Fruit fly (Drosophila melanogaster): ENCODE measurements around the gene CG33493.

The CG33493 gene

DNA sequence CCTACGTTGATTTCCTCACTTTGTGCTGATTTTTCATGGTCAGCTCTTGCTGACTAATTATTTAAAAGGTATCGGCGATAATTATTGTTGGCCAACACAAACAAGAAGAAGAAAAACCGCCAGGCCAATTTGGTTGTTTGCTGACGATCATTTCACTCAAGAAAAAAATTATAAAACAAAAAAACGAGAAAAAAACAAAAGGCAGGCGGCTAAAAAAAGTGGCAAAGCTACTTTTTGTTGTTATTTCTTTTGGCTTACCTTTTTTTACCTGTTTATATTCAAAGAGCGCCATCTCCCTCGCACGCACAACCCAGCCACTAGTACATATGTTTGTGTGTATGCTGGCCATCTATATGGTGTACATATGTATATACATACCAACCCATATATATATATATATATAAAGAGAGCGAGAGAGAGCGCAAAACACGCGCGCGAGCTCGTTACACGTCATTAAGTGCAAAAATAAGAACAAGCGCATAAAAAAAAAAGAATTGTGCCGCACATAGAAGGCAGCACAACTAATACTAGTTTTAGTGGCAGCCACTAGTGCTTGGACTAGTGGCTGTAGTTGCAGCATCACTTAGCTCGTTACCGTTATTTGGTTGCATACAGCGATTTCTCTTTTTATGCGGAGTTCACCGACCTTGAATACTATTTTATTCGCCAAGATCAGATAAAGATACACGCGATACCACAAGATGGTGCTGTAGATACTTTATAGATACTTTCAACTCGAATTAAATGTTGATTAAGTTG lies 17.2 kb downstream of the CG33493 start (continued):
- TF ChIP-seq sd (tag; optimal IDR thresholded peaks at IDR 0.05) (peak; percentile 12), CG10366 (GFP tag; IDR thresholded peaks at IDR 0.05) (no peak), cg (GFP tag; optimal IDR thresholded peaks at IDR 0.05) (peak; percentile 35)

DNA sequence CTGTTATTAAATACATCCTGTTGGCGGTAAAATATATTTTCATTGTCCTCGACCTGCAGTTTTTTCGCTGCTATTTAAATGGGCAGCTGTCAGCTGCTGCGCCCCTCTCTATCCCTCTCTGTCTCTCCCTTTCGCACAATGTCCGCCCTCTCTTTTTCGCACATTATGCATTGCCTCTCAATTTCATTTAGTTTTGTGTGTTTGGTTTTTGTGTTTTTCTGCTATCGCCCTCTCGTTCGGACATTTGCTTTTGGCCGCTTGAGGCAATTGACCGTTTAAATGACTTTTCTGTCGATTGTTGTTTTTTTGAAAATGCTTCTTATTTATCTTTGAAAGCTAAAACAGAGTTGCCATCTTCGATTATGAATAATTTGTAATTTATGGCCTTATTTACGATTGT lies 18.0 kb downstream of the CG33493 start:
- TF ChIP-seq CG1832 (GFP tag; optimal IDR thresholded peaks at IDR 0.05) (peak; percentile 54), CG10565 (GFP tag; optimal IDR thresholded peaks at IDR 0.05) (no peak), Trl (optimal IDR thresholded peaks at IDR 0.05) (peak in 1 of 2 experiments; percentile 0), Trl (GFP tag; optimal IDR thresholded peaks at IDR 0.05) (no peak), CG2199 (GFP tag; IDR thresholded peaks at IDR 0.05) (peak; percentile 73; the same call in 1 of the 3 replicates), vvl (GFP tag; IDR thresholded peaks at IDR 0.05) (peak; percentile 19; the same call in 1 of the 2 replicates), tll (GFP tag; optimal IDR thresholded peaks at IDR 0.05) (peak in 1 of 2 experiments; percentile 57), corto (GFP tag; optimal IDR thresholded peaks at IDR 0.05) (no peak), lmd (GFP tag; IDR thresholded peaks at IDR 0.05) (no peak), da (GFP tag; optimal IDR thresholded peaks at IDR 0.05) (peak; percentile 3), H2.0 (GFP tag; IDR thresholded peaks at IDR 0.05) (0 out of 2 replicates have a peak, but pooled peaks have one; percentile 16), chinmo (GFP tag; IDR thresholded peaks at IDR 0.05; ENCODE audit: partially characterized antibody) (peak; percentile 69; the same call in 1 of the 4 replicates), ara (GFP tag; IDR thresholded peaks at IDR 0.05) (no peak), Blimp-1 (GFP tag; optimal IDR thresholded peaks at IDR 0.05) (peak; percentile 10), CG5953 (GFP tag; IDR thresholded peaks at IDR 0.05) (no peak)

DNA sequence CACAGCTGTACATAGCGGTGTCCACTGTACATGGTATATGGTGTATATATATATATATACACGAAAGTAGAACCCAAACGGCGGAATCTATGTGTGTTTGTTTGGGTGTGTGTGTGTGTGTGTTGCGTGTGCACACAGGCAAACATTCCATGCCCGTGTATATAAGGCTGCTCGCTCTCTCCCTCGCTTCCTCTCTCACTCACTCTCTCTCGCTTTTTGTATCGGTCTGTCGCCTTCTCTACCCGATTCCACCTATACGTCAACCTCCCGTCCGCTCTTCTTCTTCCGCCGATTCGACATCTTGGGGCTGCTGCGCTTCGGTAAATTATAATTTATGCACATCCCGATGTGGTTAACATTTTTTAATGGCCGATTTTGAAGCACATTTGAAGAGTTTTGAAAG lies 18.8 kb downstream of the CG33493 start:
- no peak for TF ChIP-seq CG2202 (tag; optimal IDR thresholded peaks at IDR 0.05)
- TF ChIP-seq lov (optimal IDR thresholded peaks at IDR 0.05): no peak
- no peak for TF ChIP-seq lov (GFP tag; IDR thresholded peaks at IDR 0.05)
- no peak for TF ChIP-seq CG14441 (GFP tag; IDR thresholded peaks at IDR 0.05)
- no peak for TF ChIP-seq Jarid2 (GFP tag; optimal IDR thresholded peaks at IDR 0.05)
- TF ChIP-seq CG14710 (tag; optimal IDR thresholded peaks at IDR 0.05): no peak
- no peak for TF ChIP-seq CG8478 (optimal IDR thresholded peaks at IDR 0.05)
- no peak for TF ChIP-seq sim (GFP tag; IDR thresholded peaks at IDR 0.05)
- no peak for TF ChIP-seq CG8388 (GFP tag; optimal IDR thresholded peaks at IDR 0.05)
- TF ChIP-seq schlank (tag; optimal IDR thresholded peaks at IDR 0.05): no peak
- no peak for TF ChIP-seq CG15601 (tag; optimal IDR thresholded peaks at IDR 0.05)
- no peak for TF ChIP-seq ftz-f1 (GFP tag; optimal IDR thresholded peaks at IDR 0.05)
- TF ChIP-seq Hmx (GFP tag; optimal IDR thresholded peaks at IDR 0.05): no peak
- TF ChIP-seq Meics (GFP tag; optimal IDR thresholded peaks at IDR 0.05): no peak
- TF ChIP-seq mirr (GFP tag; optimal IDR thresholded peaks at IDR 0.05): no peak
- TF ChIP-seq CG4404 (GFP tag; IDR thresholded peaks at IDR 0.05): no peak
- no peak for TF ChIP-seq vfl (GFP tag; optimal IDR thresholded peaks at IDR 0.05)
- TF ChIP-seq CG12071 (GFP tag; optimal IDR thresholded peaks at IDR 0.05): no peak
- TF ChIP-seq Sox102F (GFP tag; optimal IDR thresholded peaks at IDR 0.05): no peak
- no peak for TF ChIP-seq Oli (tag; optimal IDR thresholded peaks at IDR 0.05)
- TF ChIP-seq sob (GFP tag; IDR thresholded peaks at IDR 0.05): no peak
- no peak for TF ChIP-seq Ets97D (GFP tag; optimal IDR thresholded peaks at IDR 0.05)
- no peak for TF ChIP-seq lola (GFP tag; optimal IDR thresholded peaks at IDR 0.05)
- no peak for TF ChIP-seq CG10366 (GFP tag; IDR thresholded peaks at IDR 0.05)
- TF ChIP-seq CG13123 (GFP tag; optimal IDR thresholded peaks at IDR 0.05): no peak
- TF ChIP-seq so (GFP tag; IDR thresholded peaks at IDR 0.05): no peak
- TF ChIP-seq CG10462 (GFP tag; optimal IDR thresholded peaks at IDR 0.05): no peak
- TF ChIP-seq pum (GFP tag; optimal IDR thresholded peaks at IDR 0.05): no peak
- no peak for TF ChIP-seq BtbVII (GFP tag; optimal IDR thresholded peaks at IDR 0.05)
- TF ChIP-seq ci (GFP tag; IDR thresholded peaks at IDR 0.05): no peak
- no peak for TF ChIP-seq CG17328 (GFP tag; IDR thresholded peaks at IDR 0.05)
- TF ChIP-seq Kr (GFP tag; optimal IDR thresholded peaks at IDR 0.05): no peak

Measured in whole organism, embryonic.